Fruit fly (Drosophila melanogaster): ENCODE data around the gene bnl.

DNA sequence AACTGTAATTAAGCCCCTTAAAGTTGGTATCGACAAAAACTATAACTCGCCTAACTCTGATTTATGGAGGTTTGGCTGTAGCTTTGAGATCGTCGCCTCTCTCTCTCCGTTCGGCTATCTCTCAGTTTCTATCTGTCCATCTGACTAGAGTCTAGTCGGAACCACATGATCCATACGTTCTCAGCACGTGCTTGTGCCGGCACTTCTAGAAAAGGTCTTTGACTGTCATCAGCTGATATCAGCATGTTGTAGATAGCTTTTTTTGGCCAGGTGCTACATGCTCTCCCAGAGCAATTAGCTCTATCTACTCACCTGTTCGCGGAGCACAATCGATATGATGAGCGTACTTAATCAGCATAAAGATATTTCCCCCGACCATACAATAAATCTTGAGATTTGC, 43.0 kb downstream of the bnl start:
- no peak for TF ChIP-seq psq (optimal IDR thresholded peaks at IDR 0.05)
- no peak for TF ChIP-seq h (optimal IDR thresholded peaks at IDR 0.05)
- TF ChIP-seq ttk (optimal IDR thresholded peaks at IDR 0.05), result no peak
